Worm (Caenorhabditis elegans) whole organism, L2 larva: ENCODE results near the gene sdz-12.

Experiments
- Y55F3AM.14 ChIP-seq: fragments of 200-800 bp; sonication (Bioruptor generic); optimal IDR thresholded peaks from 2 replicates; lab custom pipeline; 2018; ENCODE audit warnings: mild to moderate bottlenecking, missing genetic modification characterization, missing compliant biosample characterization
- aly-2 ChIP-seq: fragments of 150-350 bp; optimal IDR thresholded peaks from 2 replicates; lab custom pipeline; 2014; ENCODE audit warnings: missing biosample characterization, missing genetic modification characterization
- ceh-82 ChIP-seq: fragments of 150-350 bp; optimal IDR thresholded peaks from 2 replicates; lab custom pipeline; 2014; ENCODE audit warnings: missing biosample characterization, missing genetic modification characterization
- dmd-4 ChIP-seq: sonication (generic microtip); optimal IDR thresholded peaks from 2 replicates; lab custom pipeline; 2017; ENCODE audit warnings: missing biosample characterization, missing genetic modification characterization
- mab-5 ChIP-seq: fragments of 150-350 bp; optimal IDR thresholded peaks from 2 replicates; lab custom pipeline; 2014; ENCODE audit warnings: missing biosample characterization, missing genetic modification characterization
- nhr-237 ChIP-seq: fragments of 150-350 bp; optimal IDR thresholded peaks from 2 replicates; lab custom pipeline; 2014; ENCODE audit warnings: missing biosample characterization, missing genetic modification characterization
- nhr-77 ChIP-seq: fragments of 150-350 bp; optimal IDR thresholded peaks from 2 replicates; lab custom pipeline; 2014; ENCODE audit warnings: missing biosample characterization, missing genetic modification characterization
- unc-55 ChIP-seq: fragments of 150-350 bp; sonication (generic microtip); optimal IDR thresholded peaks from 3 replicates; lab custom pipeline; 2014; ENCODE audit warnings: missing biosample characterization, missing genetic modification reagents, missing genetic modification characterization
- unc-62 ChIP-seq: fragments of 150-350 bp; optimal IDR thresholded peaks from 2 replicates; lab custom pipeline; 2014; ENCODE audit warnings: missing biosample characterization, missing genetic modification reagents, missing genetic modification characterization

DNA sequence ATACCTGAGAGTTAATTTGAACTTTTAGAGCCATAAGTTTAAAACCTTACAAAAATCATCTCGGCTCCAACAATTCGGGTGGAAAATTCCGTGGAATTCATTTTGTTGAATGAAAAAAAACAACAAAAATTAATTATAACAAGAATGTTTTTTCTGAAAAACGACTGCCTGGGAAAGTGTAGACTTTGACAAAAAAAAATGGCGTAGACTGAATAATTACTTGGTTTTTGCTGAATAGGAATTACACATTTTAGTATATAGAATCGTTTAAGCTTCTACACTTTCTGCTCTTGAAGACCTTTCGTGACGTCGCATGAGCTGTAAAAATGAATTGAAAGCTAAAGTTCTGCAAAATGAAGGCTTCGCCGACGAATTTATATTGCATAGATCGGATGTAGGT, 32.9 kb upstream of the sdz-12 start, which contains the start of gene srx-112:
- TF ChIP-seq unc-55 (no peak), mab-5 (tag; lab: Kevin White, UChicago) (no peak), dmd-4 (no peak), nhr-77 (tag; lab: Kevin White, UChicago) (no peak), ceh-82 (tag; lab: Kevin White, UChicago) (no peak), nhr-237 (tag; lab: Kevin White, UChicago) (no peak), Y55F3AM.14 (GFP tag; lab: Kevin White, UChicago) (no peak), unc-62 (GFP tag; lab: Kevin White, UChicago) (no peak), aly-2 (tag; lab: Kevin White, UChicago) (no peak)
